Worm (Caenorhabditis elegans) whole organism, L1 larva: ENCODE results near the gene let-413.
A peak's percentile ranks its signal among the peaks of the same experiment; 100 is the strongest.

ENCODE experiments used
- aha-1 ChIP-seq: fragments of 150-350 bp; optimal IDR thresholded peaks from 2 replicates; lab custom pipeline; 2014; ENCODE audit warnings: missing biosample characterization, missing genetic modification characterization
- aly-2 ChIP-seq: fragments of 150-350 bp; optimal IDR thresholded peaks from 2 replicates; lab custom pipeline; 2014; ENCODE audit warnings: missing biosample characterization, missing genetic modification characterization
- ama-1 ChIP-seq: fragments of 150-350 bp; optimal IDR thresholded peaks from 2 replicates; lab custom pipeline; 2014
- ceh-8 ChIP-seq: fragments of 200-800 bp; sonication (Bioruptor generic); optimal IDR thresholded peaks from 2 replicates; lab custom pipeline; 2018; ENCODE audit warnings: mild to moderate bottlenecking, missing genetic modification characterization, moderate library complexity, missing compliant biosample characterization
- dsc-1 ChIP-seq: sonication (generic microtip); optimal IDR thresholded peaks from 2 replicates; lab custom pipeline; 2016; ENCODE audit warnings: mild to moderate bottlenecking, missing genetic modification characterization, missing compliant biosample characterization
- egl-27 ChIP-seq, 2 experiments: fragments of 150-350 bp in 1 of 2; sonication (generic microtip); optimal IDR thresholded peaks; 3 replicates each; lab custom pipeline; 2017 to 2018; ENCODE audit warnings: missing biosample characterization in 2 of 2, missing genetic modification characterization in 2 of 2, missing genetic modification reagents in 2 of 2
- jun-1 ChIP-seq: fragments of 150-350 bp; optimal IDR thresholded peaks from 2 replicates; lab custom pipeline; 2014; ENCODE audit warnings: missing biosample characterization, missing genetic modification reagents, missing genetic modification characterization
- nhr-20 ChIP-seq: sonication (generic microtip); optimal IDR thresholded peaks from 2 replicates; lab custom pipeline; 2016; ENCODE audit warnings: mild to moderate bottlenecking, missing genetic modification characterization, missing compliant biosample characterization
- nhr-85 ChIP-seq: sonication (generic microtip); peaks from one replicate; lab custom pipeline; 2016; ENCODE audit warnings: missing genetic modification characterization, inconsistent platforms, missing compliant biosample characterization
- rnt-1 ChIP-seq: sonication (generic microtip); optimal IDR thresholded peaks from 2 replicates; lab custom pipeline; 2016; ENCODE audit warnings: mild to moderate bottlenecking, missing genetic modification characterization, moderate library complexity, missing compliant biosample characterization
- sox-4 ChIP-seq: sonication (generic microtip); optimal IDR thresholded peaks from 2 replicates; lab custom pipeline; 2016; ENCODE audit warnings: missing genetic modification characterization, missing compliant biosample characterization

Gene let-413

ce11 chrV:7932998-7933397 is 44.6 kb downstream of the let-413 start, which contains the start of gene ncx-10:
TSS of gene ncx-10 (minus strand) at chrV:7933098.
- TF ChIP-seq aly-2 = no peak
- TF ChIP-seq sox-4 (tag; lab: Kevin White, UChicago) = no peak
- no peak for TF ChIP-seq nhr-85 (tag; lab: Kevin White, UChicago)
- no peak for TF ChIP-seq ceh-8 (GFP tag; lab: Kevin White, UChicago)
- TF ChIP-seq aha-1 (tag; lab: Kevin White, UChicago) = no peak

- TF ChIP-seq dsc-1 (tag; lab: Kevin White, UChicago) = peak; percentile 68
- TF ChIP-seq nhr-20 (tag; lab: Kevin White, UChicago) = no peak
Measured at ce11 chrV:7928660-7929059, 48.9 kb downstream of the let-413 start, which contains the start of gene srsx-5. TSS of gene srsx-5 (plus strand) at chrV:7928960.

ce11 chrV:7926784-7927183 is 50.8 kb downstream of the let-413 start, which contains the start of gene srsx-6:
TSS of gene srsx-6 (plus strand) at chrV:7927084.
- no peak for TF ChIP-seq rnt-1 (tag; lab: Kevin White, UChicago)
- no peak for TF ChIP-seq aha-1 (tag; lab: Kevin White, UChicago)
- no peak for TF ChIP-seq jun-1 (tag; lab: Kevin White, UChicago)
- no peak for TF ChIP-seq egl-27 (tag; optimal IDR thresholded peaks at IDR 0.05; lab: Kevin White, UChicago)
- TF ChIP-seq, all 84 proteins: peak for 0

- TF ChIP-seq ama-1 (lab: Kevin White, UChicago) = no peak
- TF ChIP-seq, all 84 proteins: peak for 0
Measured at ce11 chrV:7925483-7925882, 52.1 kb downstream of the let-413 start, which contains the start of gene srsx-7. TSS of gene srsx-7 (plus strand) at chrV:7925783.
